Fruit fly (Drosophila melanogaster): Measurements from ENCODE around the gene ed.
A peak's percentile ranks its signal among the peaks of the same experiment; 100 is the strongest.

ed gene

DNA sequence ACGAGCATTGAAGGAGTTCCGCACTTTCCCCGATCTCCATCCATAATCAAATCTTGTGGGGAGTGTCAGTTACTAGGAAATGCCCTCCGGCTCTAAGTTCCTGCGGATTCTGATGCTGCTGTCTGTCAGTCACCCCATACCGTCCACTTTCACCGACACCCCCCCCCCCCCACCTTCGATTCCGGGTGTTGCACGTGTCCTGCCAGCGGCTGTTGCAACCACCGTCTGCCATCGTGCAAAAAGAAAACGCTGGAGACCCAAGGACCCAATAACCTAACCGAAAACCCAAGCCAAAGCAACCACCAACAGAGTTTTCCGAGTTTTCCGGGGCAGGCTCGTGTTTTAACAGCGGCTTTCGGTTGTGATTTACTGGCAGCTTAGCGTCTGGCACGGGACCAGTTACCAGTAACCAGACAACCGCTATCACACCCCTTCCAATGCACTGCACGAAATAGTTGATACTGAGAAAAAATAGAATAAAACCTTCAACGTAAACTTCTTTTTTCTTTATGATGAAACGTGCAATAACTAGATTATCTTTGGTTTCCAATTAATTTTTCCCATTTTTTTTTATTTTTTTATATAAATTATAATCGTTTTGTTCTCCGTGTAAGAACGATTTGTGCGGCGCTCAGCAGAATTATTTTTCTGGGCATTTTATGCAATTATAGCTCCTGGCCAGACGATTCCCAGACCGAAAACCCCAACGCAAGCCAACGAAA lies 93.6 kb downstream of the ed start:
- no peak for TF ChIP-seq CG6276 (GFP tag; optimal IDR thresholded peaks at IDR 0.05)
- no peak for TF ChIP-seq CG11762 (GFP tag; optimal IDR thresholded peaks at IDR 0.05; ENCODE audit: insufficient read depth)
- no peak for TF ChIP-seq spab (GFP tag; optimal IDR thresholded peaks at IDR 0.05)
- TF ChIP-seq CG6808 (GFP tag; optimal IDR thresholded peaks at IDR 0.05) = no peak
- TF ChIP-seq Lpt (GFP tag; optimal IDR thresholded peaks at IDR 0.05) = no peak
- no peak for TF ChIP-seq CG10669 (GFP tag; optimal IDR thresholded peaks at IDR 0.05)
- TF ChIP-seq CG16779 (tag; optimal IDR thresholded peaks at IDR 0.05) = no peak
- no peak for TF ChIP-seq esn (GFP tag; optimal IDR thresholded peaks at IDR 0.05)
- TF ChIP-seq CG4318 (GFP tag; optimal IDR thresholded peaks at IDR 0.05) = no peak
- TF ChIP-seq Smox (GFP tag; optimal IDR thresholded peaks at IDR 0.05) = no peak
- no peak for TF ChIP-seq Gug (GFP tag; IDR thresholded peaks at IDR 0.05)
- no peak for TF ChIP-seq Eip75B (GFP tag; optimal IDR thresholded peaks at IDR 0.05)
- 0 out of 3 replicates have a peak, but pooled peaks have one; percentile 40 for TF ChIP-seq CG6163 (GFP tag; IDR thresholded peaks at IDR 0.05)
- TF ChIP-seq Met (GFP tag; optimal IDR thresholded peaks at IDR 0.05) = peak; percentile 1
- TF ChIP-seq achi (GFP tag; optimal IDR thresholded peaks at IDR 0.05) = no peak
- peak; percentile 68 for TF ChIP-seq Eip78C (GFP tag)
- TF ChIP-seq CG34406 (GFP tag; optimal IDR thresholded peaks at IDR 0.05) = no peak
- TF ChIP-seq CG1621 (tag; optimal IDR thresholded peaks at IDR 0.05) = no peak
- TF ChIP-seq CG10631 (GFP tag; optimal IDR thresholded peaks at IDR 0.05) = no peak
- TF ChIP-seq Blimp-1 (GFP tag; optimal IDR thresholded peaks at IDR 0.05) = no peak
- peak; percentile 62 for TF ChIP-seq svp (GFP tag)

DNA sequence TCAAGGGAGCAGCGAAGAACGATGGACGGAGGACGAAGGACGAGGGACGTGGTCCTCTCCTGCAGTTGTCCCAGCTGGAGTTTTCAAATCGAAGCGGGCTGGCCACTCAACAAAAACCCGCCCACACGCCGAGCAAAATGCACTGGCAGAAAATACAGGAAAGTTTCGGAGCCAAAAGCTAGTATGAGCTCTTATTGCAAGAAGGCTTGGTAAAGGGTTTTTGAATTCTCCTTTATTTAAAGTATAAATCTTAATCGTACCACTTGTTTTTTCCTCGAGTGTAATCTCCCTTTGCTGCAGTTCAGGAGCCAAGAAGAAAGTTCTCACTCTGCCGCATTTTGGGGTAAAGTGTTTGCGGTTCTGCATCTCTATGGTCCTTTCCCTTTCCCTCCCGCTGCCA lies 97.7 kb downstream of the ed start:
- TF ChIP-seq dac (GFP tag; optimal IDR thresholded peaks at IDR 0.05) (no peak), CG11294 (GFP tag; IDR thresholded peaks at IDR 0.05) (no peak), Met (GFP tag; optimal IDR thresholded peaks at IDR 0.05) (peak; percentile 45), CG6792 (GFP tag; optimal IDR thresholded peaks at IDR 0.05) (no peak), CG15336 (GFP tag; IDR thresholded peaks at IDR 0.05) (no peak), Ets96B (tag; optimal IDR thresholded peaks at IDR 0.05) (no peak), vri (GFP tag; optimal IDR thresholded peaks at IDR 0.05) (no peak), svp (GFP tag) (peak; percentile 66), CG6163 (GFP tag; IDR thresholded peaks at IDR 0.05) (peak; percentile 40; the same call in 1 of the 3 replicates), CG8632 (GFP tag; optimal IDR thresholded peaks at IDR 0.05) (no peak), acj6 (GFP tag; optimal IDR thresholded peaks at IDR 0.05) (no peak), Eip75B (GFP tag; optimal IDR thresholded peaks at IDR 0.05) (peak; percentile 0), pdm3 (GFP tag; optimal IDR thresholded peaks at IDR 0.05) (peak; percentile 11), CG6808 (GFP tag; optimal IDR thresholded peaks at IDR 0.05) (no peak), salr (GFP tag; optimal IDR thresholded peaks at IDR 0.05) (no peak), CG11902 (GFP tag; optimal IDR thresholded peaks at IDR 0.05) (no peak), ss (GFP tag; optimal IDR thresholded peaks at IDR 0.05) (no peak), CG16779 (tag; optimal IDR thresholded peaks at IDR 0.05) (no peak), Sox102F (GFP tag; optimal IDR thresholded peaks at IDR 0.05) (peak; percentile 5), CG6276 (GFP tag; optimal IDR thresholded peaks at IDR 0.05) (no peak), CG10669 (GFP tag; optimal IDR thresholded peaks at IDR 0.05) (no peak), Hr39 (GFP tag; optimal IDR thresholded peaks at IDR 0.05) (peak; percentile 14), Eip93F (GFP tag; optimal IDR thresholded peaks at IDR 0.05) (no peak), Sox14 (GFP tag; optimal IDR thresholded peaks at IDR 0.05) (no peak), fd85E (GFP tag; optimal IDR thresholded peaks at IDR 0.05) (no peak), Smox (GFP tag; optimal IDR thresholded peaks at IDR 0.05) (peak; percentile 22), CG11762 (GFP tag; optimal IDR thresholded peaks at IDR 0.05; ENCODE audit: insufficient read depth) (no peak), net (GFP tag; optimal IDR thresholded peaks at IDR 0.05) (no peak), topi (GFP tag; optimal IDR thresholded peaks at IDR 0.05) (peak; percentile 41), CG8119 (GFP tag; IDR thresholded peaks at IDR 0.05) (no peak), Blimp-1 (GFP tag; optimal IDR thresholded peaks at IDR 0.05) (no peak), CG6854 (GFP tag; optimal IDR thresholded peaks at IDR 0.05) (no peak), CG34406 (GFP tag; optimal IDR thresholded peaks at IDR 0.05) (no peak), Lpt (GFP tag; optimal IDR thresholded peaks at IDR 0.05) (no peak), Ets21C (GFP tag; optimal IDR thresholded peaks at IDR 0.05) (no peak), Hr4 (GFP tag; optimal IDR thresholded peaks at IDR 0.05) (no peak), CG3032 (tag; optimal IDR thresholded peaks at IDR 0.05) (peak; percentile 2), Eip78C (GFP tag) (peak; percentile 67), CG3919 (GFP tag; optimal IDR thresholded peaks at IDR 0.05) (peak; percentile 13), fd59A (GFP tag; optimal IDR thresholded peaks at IDR 0.05) (no peak), OdsH (GFP tag; optimal IDR thresholded peaks at IDR 0.05) (peak; percentile 13)

Data from whole organism, prepupa.